Worm (Caenorhabditis elegans) whole organism, young adult: ENCODE results near the gene B0507.1.

Experiments used
- ama-1 ChIP-seq, 3 experiments: fragments of 150-350 bp in 1 of 3; sonication (generic microtip) in 2 of 3; optimal IDR thresholded peaks; 2 replicates each; lab custom pipeline; 2014 to 2018; ENCODE audit warnings: missing biosample characterization in 2 of 3, missing genetic modification characterization in 2 of 3, missing genetic modification reagents in 2 of 3
- hmg-20 ChIP-seq: fragments of 200-800 bp; sonication (Bioruptor generic); IDR thresholded peaks from 2 replicates; pipeline ENCODE4 v1.3.6; 2022; ENCODE audit warnings: missing genetic modification reagents, missing genetic modification characterization, missing compliant biosample characterization
- hrde-1 ChIP-seq: sonication (generic microtip); optimal IDR thresholded peaks from 2 replicates; lab custom pipeline; 2016; ENCODE audit warnings: missing genetic modification characterization, mild to moderate bottlenecking, missing compliant biosample characterization, moderate library complexity, missing genotype, missing genetic modification reagents, borderline replicate concordance
- let-526 ChIP-seq: fragments of 200-800 bp; sonication (Bioruptor generic); IDR thresholded peaks from 2 replicates; pipeline ENCODE4 v1.3.6; 2022; ENCODE audit warnings: missing genetic modification reagents, missing genetic modification characterization, missing compliant biosample characterization
- lsy-27 ChIP-seq: sonication (generic microtip); optimal IDR thresholded peaks from 2 replicates; lab custom pipeline; 2017; ENCODE audit warnings: missing genetic modification characterization, mild to moderate bottlenecking, missing compliant biosample characterization, antibody characterized with exemption, missing genotype, borderline replicate concordance; ENCODE audit not compliant: insufficient read depth
- nfyb-1 ChIP-seq: fragments of 200-800 bp; sonication (Bioruptor generic); IDR thresholded peaks from 2 replicates; pipeline ENCODE4 v1.3.6; 2022; ENCODE audit warnings: missing genetic modification reagents, missing genetic modification characterization, missing compliant biosample characterization
- nhr-120 ChIP-seq: fragments of 200-800 bp; sonication (Bioruptor generic); IDR thresholded peaks from 2 replicates; pipeline ENCODE4 v1.3.6; 2022; ENCODE audit warnings: missing genetic modification characterization, missing compliant biosample characterization
- rec-8 ChIP-seq, 2 experiments: sonication (generic microtip); optimal IDR thresholded peaks; 2 replicates each; lab custom pipeline; 2016; ENCODE audit warnings: mild to moderate bottlenecking in 2 of 2, missing genetic modification characterization in 2 of 2, missing genetic modification reagents in 2 of 2, missing genotype in 2 of 2, missing biosample characterization in 1 of 2, missing compliant biosample characterization in 1 of 2, moderate library complexity in 1 of 2
- snpc-4 ChIP-seq, 5 experiments: fragments of 150-350 bp in 1 of 5; sonication (generic microtip) in 4 of 5; optimal IDR thresholded peaks; 2 replicates each; lab custom pipeline; 2014 to 2018; ENCODE audit warnings: missing genetic modification characterization in 5 of 5, missing biosample characterization in 3 of 5, antibody characterized with exemption in 2 of 5, mild to moderate bottlenecking in 2 of 5, missing compliant biosample characterization in 2 of 5, missing genotype in 2 of 5, moderate library complexity in 2 of 5, missing genetic modification reagents in 1 of 5
- ztf-18 ChIP-seq: sonication (generic microtip); optimal IDR thresholded peaks from 2 replicates; lab custom pipeline; 2016; ENCODE audit warnings: missing genotype, mild to moderate bottlenecking, missing genetic modification characterization, missing compliant biosample characterization

DNA sequence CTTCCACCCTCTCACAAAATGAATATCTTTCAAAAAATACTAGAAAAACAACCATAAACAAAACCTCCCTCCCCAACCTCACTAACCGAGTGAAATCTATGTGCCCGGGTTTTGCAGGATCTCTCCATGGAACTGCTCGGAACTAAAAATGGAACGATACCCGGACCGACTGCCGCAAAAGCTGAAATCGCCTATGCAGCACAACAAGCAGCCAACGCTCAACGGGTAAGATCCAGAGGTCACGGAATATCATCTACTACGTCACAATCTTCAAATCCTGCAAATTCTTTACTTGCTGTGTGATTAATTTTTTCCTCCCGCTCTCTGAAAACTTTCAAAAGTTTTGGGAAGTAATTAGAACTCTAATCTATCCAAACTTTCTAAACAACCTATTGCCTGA lies 13.0 kb downstream of the B0507.1 start:
- TF ChIP-seq hrde-1 (tag; lab: Kevin White, UChicago) (no peak), snpc-4 (GFP tag; optimal IDR thresholded peaks at IDR 0.05; lab: Kevin White, UChicago) (no peak), snpc-4 (tag; optimal IDR thresholded peaks at IDR 0.05; lab: Kevin White, UChicago) (no peak), hmg-20 (no peak), lsy-27 (tag; lab: Kevin White, UChicago) (no peak), nhr-120 (GFP tag; lab: Robert Waterston, UW) (no peak), ztf-18 (tag; lab: Kevin White, UChicago) (no peak), let-526 (no peak), rec-8 (tag; optimal IDR thresholded peaks at IDR 0.05; lab: Kevin White, UChicago) (no peak), ama-1 (optimal IDR thresholded peaks at IDR 0.05; lab: Kevin White, UChicago) (no peak), ama-1 (GFP tag; optimal IDR thresholded peaks at IDR 0.05; lab: Kevin White, UChicago) (no peak), nfyb-1 (GFP tag; lab: Robert Waterston, UW) (no peak)
